Worm (Caenorhabditis elegans) whole organism, mixed stage, embryonic: ENCODE measurements around the gene vps-53.

Source experiments
- nhr-76 ChIP-seq: sonication (generic microtip); optimal IDR thresholded peaks from 2 replicates; lab custom pipeline; 2017; ENCODE audit warnings: missing biosample characterization, missing genetic modification characterization
- sptf-1 ChIP-seq: sonication (generic microtip); optimal IDR thresholded peaks from 2 replicates; lab custom pipeline; 2017; ENCODE audit warnings: mild to moderate bottlenecking, missing genetic modification characterization, moderate library complexity, missing compliant biosample characterization
- zip-8 ChIP-seq: fragments of 150-350 bp; optimal IDR thresholded peaks from 2 replicates; lab custom pipeline; 2014; ENCODE audit warnings: missing biosample characterization, missing genetic modification characterization

ce11 chrIII:9730407-9730806, 26.9 kb downstream of the vps-53 start:
- TF ChIP-seq sptf-1 (tag; lab: Kevin White, UChicago), result no peak
- no peak for TF ChIP-seq zip-8
- TF ChIP-seq nhr-76 (tag; lab: Kevin White, UChicago), result no peak
